Fruit fly (Drosophila melanogaster) whole organism, wandering third instar larva: ENCODE measurements around the gene CG13894.

Experiments
- Abd-B ChIP-seq: fragments of >200 bp; optimal IDR thresholded peaks from 2 replicates; lab custom pipeline; 2017; ENCODE audit warnings: missing biosample characterization, missing genetic modification characterization
- CG32264 ChIP-seq: fragments of 200-800 bp; sonication (Bioruptor generic); optimal IDR thresholded peaks from 2 replicates; lab custom pipeline; 2016; ENCODE audit warnings: missing biosample characterization, missing genetic modification characterization
- CG9705 ChIP-seq: fragments of 200-800 bp; sonication (Bioruptor generic); optimal IDR thresholded peaks from 2 replicates; lab custom pipeline; 2018; ENCODE audit warnings: missing biosample characterization, mild to moderate bottlenecking, missing genetic modification characterization
- CrebA ChIP-seq: fragments of 200-800 bp; sonication (Bioruptor generic); optimal IDR thresholded peaks from 2 replicates; lab custom pipeline; 2016; ENCODE audit warnings: missing biosample characterization, mild to moderate bottlenecking, missing genetic modification characterization, borderline replicate concordance
- Dfd ChIP-seq: fragments of >200 bp; optimal IDR thresholded peaks from 2 replicates; lab custom pipeline; 2017; ENCODE audit warnings: missing biosample characterization, missing genetic modification characterization
- Dif ChIP-seq: fragments of 200-275, 200-300 bp; sonication (Bioruptor generic); optimal IDR thresholded peaks from 2 replicates; lab custom pipeline; 2018; ENCODE audit warnings: missing biosample characterization, missing genetic modification characterization; ENCODE audit not compliant: partially characterized antibody
- GATAd ChIP-seq: sonication (Bioruptor generic); optimal IDR thresholded peaks from 2 replicates; lab custom pipeline; 2016; ENCODE audit warnings: missing biosample characterization, missing genetic modification characterization
- HLH106 ChIP-seq: fragments of 200-800 bp; optimal IDR thresholded peaks from 3 replicates; lab custom pipeline; 2019; ENCODE audit warnings: missing biosample characterization, mild to moderate bottlenecking, missing genetic modification characterization, moderate library complexity
- Hnf4 ChIP-seq: fragments of 200-800 bp; sonication (Bioruptor generic); optimal IDR thresholded peaks from 2 replicates; lab custom pipeline; 2016; ENCODE audit warnings: missing biosample characterization, mild to moderate bottlenecking, missing genetic modification characterization
- Hr78 ChIP-seq: fragments of >200 bp; optimal IDR thresholded peaks from 2 replicates; lab custom pipeline; 2017; ENCODE audit warnings: missing biosample characterization, missing genetic modification characterization
- Hr83 ChIP-seq: fragments of 200-300 bp; sonication (Bioruptor generic); optimal IDR thresholded peaks from 2 replicates; lab custom pipeline; 2016; ENCODE audit warnings: missing biosample characterization, mild to moderate bottlenecking, missing genetic modification characterization, moderate library complexity; ENCODE audit not compliant: poor library complexity, severe bottlenecking
- Jra ChIP-seq: sonication (Bioruptor generic); optimal IDR thresholded peaks from 2 replicates; lab custom pipeline; 2016; ENCODE audit warnings: missing biosample characterization, missing genetic modification characterization
- Mio ChIP-seq: sonication (Bioruptor generic); optimal IDR thresholded peaks from 2 replicates; lab custom pipeline; 2016; ENCODE audit warnings: missing biosample characterization, missing genetic modification characterization
- Myc ChIP-seq: fragments of >200 bp; optimal IDR thresholded peaks from 2 replicates; lab custom pipeline; 2017
- N ChIP-seq: fragments of >200 bp; optimal IDR thresholded peaks from 2 replicates; lab custom pipeline; 2018; ENCODE audit warnings: missing biosample characterization, missing external identifiers, missing genetic modification characterization
- OdsH ChIP-seq: fragments of 200-800 bp; sonication (Bioruptor generic); optimal IDR thresholded peaks from 2 replicates; lab custom pipeline; 2016; ENCODE audit warnings: missing biosample characterization, mild to moderate bottlenecking, missing genetic modification characterization
- Rel ChIP-seq, 2 experiments: fragments of 200-800 bp; sonication (Bioruptor generic) in 1 of 2; optimal IDR thresholded peaks; 2 replicates in 1 of 2; 3 replicates in 1 of 2; lab custom pipeline; 2016 to 2019; ENCODE audit warnings: mild to moderate bottlenecking in 2 of 2, missing biosample characterization in 2 of 2, missing genetic modification characterization in 2 of 2, moderate library complexity in 1 of 2
- Sp1 ChIP-seq: fragments of 200-800 bp; sonication (Bioruptor generic); optimal IDR thresholded peaks from 3 replicates; lab custom pipeline; 2019; ENCODE audit warnings: missing biosample characterization, mild to moderate bottlenecking, missing genetic modification characterization, moderate library complexity
- Vsx2 ChIP-seq: fragments of 200-300, 225-300 bp; sonication (Bioruptor generic); optimal IDR thresholded peaks from 2 replicates; lab custom pipeline; 2018; ENCODE audit warnings: missing biosample characterization, missing genetic modification characterization; ENCODE audit not compliant: partially characterized antibody
- br ChIP-seq: fragments of 200-800 bp; sonication (Bioruptor generic); optimal IDR thresholded peaks from 2 replicates; lab custom pipeline; 2016; ENCODE audit warnings: missing biosample characterization, missing genetic modification characterization
- brk ChIP-seq: fragments of 200-800 bp; sonication (Bioruptor generic); optimal IDR thresholded peaks from 2 replicates; lab custom pipeline; 2016; ENCODE audit warnings: missing biosample characterization, mild to moderate bottlenecking, missing genetic modification characterization
- dl ChIP-seq, 2 experiments: fragments of 175-275, 200-275 bp in 1 of 2; fragments of 200-275 bp in 1 of 2; sonication (Bioruptor generic); optimal IDR thresholded peaks; lab custom pipeline; 2018; ENCODE audit warnings: mild to moderate bottlenecking in 2 of 2, missing biosample characterization in 2 of 2, missing genetic modification characterization in 2 of 2, moderate library complexity in 2 of 2; ENCODE audit not compliant: partially characterized antibody in 2 of 2, insufficient read depth in 1 of 2
- dmrt93B ChIP-seq: fragments of 200-800 bp; sonication (Bioruptor generic); optimal IDR thresholded peaks from 2 replicates; lab custom pipeline; 2018; ENCODE audit warnings: missing biosample characterization, mild to moderate bottlenecking, missing genetic modification characterization
- dsf ChIP-seq: sonication (Bioruptor generic); optimal IDR thresholded peaks from 2 replicates; lab custom pipeline; 2016; ENCODE audit warnings: missing biosample characterization, missing genetic modification characterization, borderline replicate concordance
- ey ChIP-seq: fragments of 200-800 bp; sonication (Bioruptor generic); optimal IDR thresholded peaks from 2 replicates; lab custom pipeline; 2016; ENCODE audit warnings: missing biosample characterization, missing genetic modification characterization
- foxo ChIP-seq, 2 experiments: fragments of 200-800 bp; sonication (Bioruptor generic); optimal IDR thresholded peaks; 2 replicates in 1 of 2; 3 replicates in 1 of 2; lab custom pipeline; 2016 to 2017; ENCODE audit warnings: missing biosample characterization in 2 of 2, missing genetic modification characterization in 2 of 2
- fru ChIP-seq: fragments of 200-800 bp; sonication (Bioruptor generic); optimal IDR thresholded peaks from 3 replicates; lab custom pipeline; 2016; ENCODE audit warnings: missing biosample characterization, mild to moderate bottlenecking, missing genetic modification characterization
- h ChIP-seq: fragments of 200-800 bp; sonication (Bioruptor generic); optimal IDR thresholded peaks from 3 replicates; lab custom pipeline; 2016; ENCODE audit warnings: missing biosample characterization, mild to moderate bottlenecking, missing genetic modification characterization
- jim ChIP-seq: fragments of 175-275, 200-325 bp; sonication (Bioruptor generic); optimal IDR thresholded peaks from 2 replicates; lab custom pipeline; 2016; ENCODE audit warnings: missing biosample characterization, mild to moderate bottlenecking, missing genetic modification characterization
- lola ChIP-seq: fragments of >200 bp; optimal IDR thresholded peaks from 2 replicates; lab custom pipeline; 2017; ENCODE audit warnings: missing biosample characterization, missing genetic modification characterization
- pan ChIP-seq: fragments of >200 bp; optimal IDR thresholded peaks from 2 replicates; lab custom pipeline; 2017
- psq ChIP-seq: fragments of 200-800 bp; sonication (Bioruptor generic); optimal IDR thresholded peaks from 3 replicates; lab custom pipeline; 2017; ENCODE audit warnings: missing biosample characterization, mild to moderate bottlenecking, missing genetic modification characterization, moderate library complexity
- rgr ChIP-seq: fragments of 200-800 bp; sonication (Bioruptor generic); optimal IDR thresholded peaks from 3 replicates; lab custom pipeline; 2016; ENCODE audit warnings: missing biosample characterization, mild to moderate bottlenecking, missing genetic modification characterization
- sage ChIP-seq: fragments of 200-800 bp; sonication (Bioruptor generic); optimal IDR thresholded peaks from 2 replicates; lab custom pipeline; 2016; ENCODE audit warnings: missing biosample characterization, mild to moderate bottlenecking, missing genetic modification characterization
- sv ChIP-seq: fragments of 200-800 bp; sonication (Bioruptor generic); optimal IDR thresholded peaks from 3 replicates; lab custom pipeline; 2016; ENCODE audit warnings: missing biosample characterization, missing genetic modification characterization
- tai ChIP-seq: sonication (Bioruptor generic); optimal IDR thresholded peaks from 2 replicates; lab custom pipeline; 2016; ENCODE audit warnings: missing biosample characterization, missing genetic modification characterization
- usp ChIP-seq: fragments of >200 bp; optimal IDR thresholded peaks from 2 replicates; lab custom pipeline; 2017; ENCODE audit warnings: missing biosample characterization, missing genetic modification characterization
- woc ChIP-seq: sonication (Bioruptor generic); optimal IDR thresholded peaks from 2 replicates; lab custom pipeline; 2016; ENCODE audit warnings: missing biosample characterization, mild to moderate bottlenecking, missing genetic modification characterization

Gene CG13894

DNA sequence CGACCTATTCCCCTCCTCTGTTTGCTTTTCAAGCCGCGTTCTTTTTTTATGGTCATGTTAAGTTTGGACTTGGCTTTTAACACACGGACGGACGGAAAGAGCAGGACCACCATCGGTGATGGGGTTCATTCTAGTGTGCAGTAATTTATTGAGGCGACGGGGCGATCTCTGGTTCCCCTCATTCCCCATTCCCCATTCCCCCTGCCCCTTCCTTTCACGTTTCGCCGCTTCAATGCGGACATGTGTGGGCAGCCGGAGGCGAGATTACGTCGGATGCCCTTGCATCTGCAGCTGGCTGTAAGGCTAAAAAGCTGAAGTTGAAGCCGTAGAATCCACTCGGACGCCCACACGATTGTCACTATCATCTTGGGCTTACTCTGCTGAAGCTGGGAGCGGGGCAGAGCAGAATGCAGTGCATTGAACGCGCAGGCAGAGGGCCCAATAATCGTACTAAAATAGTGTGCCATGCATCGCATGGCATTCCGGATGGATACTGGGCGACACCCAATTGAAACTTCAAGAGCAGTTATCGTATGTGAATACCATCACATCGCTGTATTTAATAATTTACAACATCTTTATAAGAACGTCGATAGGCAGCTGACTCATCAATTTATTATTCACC lies 37.7 kb upstream of the CG13894 start:
- TF ChIP-seq Vsx2 (no peak), lola (no peak)

DNA sequence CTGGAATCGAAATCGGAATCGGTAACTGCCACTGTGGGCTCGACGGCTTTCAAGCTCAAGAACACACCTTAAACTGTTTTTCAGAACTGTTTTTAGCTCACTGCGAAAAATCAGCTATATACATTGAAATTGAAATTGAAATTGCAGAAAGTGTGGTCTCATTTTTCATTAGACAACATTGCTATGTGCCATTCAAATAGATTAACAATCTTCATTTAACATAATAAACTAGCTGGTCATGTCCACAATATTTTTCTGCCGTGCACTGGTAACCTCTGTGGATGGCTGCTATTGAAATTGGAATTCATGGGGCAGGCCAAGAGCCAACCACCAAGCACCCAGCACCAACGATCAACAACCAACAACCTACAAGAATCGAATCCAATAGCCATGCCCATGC lies 37.0 kb upstream of the CG13894 start:
- no peak for TF ChIP-seq GATAd (GFP tag; lab: Kevin White, UChicago)
- no peak for TF ChIP-seq Hr78 (GFP tag; lab: Kevin White, UChicago)
- TF ChIP-seq Dfd (GFP tag; lab: Kevin White, UChicago) = no peak
- TF ChIP-seq lola = no peak
- no peak for TF ChIP-seq CG32264 (GFP tag; lab: Kevin White, UChicago)
- no peak for TF ChIP-seq Dif (GFP tag; lab: Kevin White, UChicago)
- peak; percentile 65 for TF ChIP-seq h (GFP tag; lab: Kevin White, UChicago)
- TF ChIP-seq Jra (GFP tag; lab: Kevin White, UChicago) = peak; percentile 28
- TF ChIP-seq N (GFP tag; lab: Kevin White, UChicago) = no peak
- TF ChIP-seq HLH106 (tag; lab: Kevin White, UChicago) = no peak
- no peak for TF ChIP-seq tai (GFP tag; lab: Kevin White, UChicago)
- peak; percentile 24 for TF ChIP-seq woc (GFP tag; lab: Kevin White, UChicago)
- no peak for TF ChIP-seq CrebA (GFP tag; lab: Kevin White, UChicago)
- TF ChIP-seq usp (GFP tag; lab: Kevin White, UChicago) = no peak
- TF ChIP-seq Abd-B (GFP tag; lab: Kevin White, UChicago) = no peak
- TF ChIP-seq OdsH (GFP tag; lab: Kevin White, UChicago) = peak; percentile 70
- TF ChIP-seq Sp1 = peak; percentile 44
- no peak for TF ChIP-seq CG9705 (GFP tag; lab: Kevin White, UChicago)
- TF ChIP-seq br = peak; percentile 54
- no peak for TF ChIP-seq brk (GFP tag; lab: Kevin White, UChicago)
- TF ChIP-seq Mio (GFP tag; lab: Kevin White, UChicago) = no peak
- no peak for TF ChIP-seq dl (GFP tag; optimal IDR thresholded peaks at IDR 0.05; lab: Kevin White, UChicago; ENCODE audit: insufficient read depth in 1 of 2, partially characterized antibody in 2 of 2)
- no peak for TF ChIP-seq Myc
- peak; percentile 9 for TF ChIP-seq psq
- TF ChIP-seq sv = no peak
- no peak for TF ChIP-seq dmrt93B (GFP tag; lab: Kevin White, UChicago)
- peak; percentile 78 for TF ChIP-seq fru (GFP tag; lab: Kevin White, UChicago)
- TF ChIP-seq sage (GFP tag; lab: Kevin White, UChicago) = no peak
- no peak for TF ChIP-seq dsf (GFP tag; lab: Kevin White, UChicago)
- TF ChIP-seq jim = no peak
- no peak for TF ChIP-seq Rel (GFP tag; optimal IDR thresholded peaks at IDR 0.05; lab: Kevin White, UChicago)
- TF ChIP-seq Rel (tag; optimal IDR thresholded peaks at IDR 0.05; lab: Kevin White, UChicago) = no peak
- TF ChIP-seq Hr83 (GFP tag; lab: Kevin White, UChicago) = no peak
- TF ChIP-seq pan (lab: Kevin White, UChicago) = no peak
- TF ChIP-seq ey = peak; percentile 64
- TF ChIP-seq Vsx2 = no peak
- TF ChIP-seq rgr (GFP tag; lab: Kevin White, UChicago) = peak; percentile 63
- peak in 1 of 2 experiments; percentile 70 for TF ChIP-seq foxo (GFP tag; optimal IDR thresholded peaks at IDR 0.05; lab: Kevin White, UChicago)
- TF ChIP-seq Hnf4 = peak; percentile 12
- TF ChIP-seq, all 38 proteins: peak for 12

DNA sequence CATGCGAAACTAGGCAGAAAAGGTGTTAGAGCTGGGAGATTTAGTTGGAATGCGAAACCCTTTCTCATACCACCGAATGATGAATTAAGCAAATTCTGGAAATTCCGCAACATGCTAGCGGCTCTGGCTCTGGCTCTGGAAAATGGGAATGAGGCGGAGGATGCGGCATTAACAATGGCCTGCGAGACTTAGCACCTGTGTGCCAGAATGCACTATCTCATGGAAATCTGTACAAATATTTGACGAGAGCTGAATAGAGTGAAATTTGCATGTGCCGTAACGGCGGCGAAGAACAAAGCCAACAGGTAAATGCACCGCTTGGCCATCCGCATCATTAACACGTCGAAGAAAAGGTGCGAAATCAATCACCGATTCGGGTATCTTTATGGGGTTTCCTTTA lies 36.4 kb upstream of the CG13894 start:
- TF ChIP-seq Hnf4 (no peak), Mio (GFP tag; lab: Kevin White, UChicago) (no peak), ey (no peak), OdsH (GFP tag; lab: Kevin White, UChicago) (no peak), Rel (GFP tag; optimal IDR thresholded peaks at IDR 0.05; lab: Kevin White, UChicago) (no peak), Rel (tag; optimal IDR thresholded peaks at IDR 0.05; lab: Kevin White, UChicago) (no peak), N (GFP tag; lab: Kevin White, UChicago) (no peak), lola (no peak), br (no peak), fru (GFP tag; lab: Kevin White, UChicago) (no peak), Dfd (GFP tag; lab: Kevin White, UChicago) (no peak), Myc (no peak), psq (no peak), GATAd (GFP tag; lab: Kevin White, UChicago) (no peak), Dif (GFP tag; lab: Kevin White, UChicago) (no peak), CG9705 (GFP tag; lab: Kevin White, UChicago) (no peak)
